Worm (Caenorhabditis elegans): ENCODE results near the gene egrh-2.

egrh-2 gene

ce11 chrIV:1015430-1015829 is 25.2 kb upstream of the egrh-2 start:
- TF ChIP-seq lin-26 (GFP tag; IDR thresholded peaks at IDR 0.05) = no peak

- peak; percentile 66 for TF ChIP-seq zfh-2 (GFP tag; conservative IDR thresholded peaks at IDR 0.05)
- no peak for TF ChIP-seq nhr-90 (tag; optimal IDR thresholded peaks at IDR 0.05)
- no peak for TF ChIP-seq madf-8 (GFP tag; conservative IDR thresholded peaks at IDR 0.05)
- no peak for TF ChIP-seq ztf-6 (GFP tag; IDR thresholded peaks at IDR 0.05)
- no peak for TF ChIP-seq mes-4 (tag; optimal IDR thresholded peaks at IDR 0.05)
- TF ChIP-seq egrh-3 (GFP tag; IDR thresholded peaks at IDR 0.05) = peak; percentile 40; the same call in 1 of the 2 replicates
Observed at ce11 chrIV:1013233-1013798, 23.1 kb upstream of the egrh-2 start.

- TF ChIP-seq nhr-179 (tag; optimal IDR thresholded peaks at IDR 0.05) (no peak), K11D2.4 (GFP tag; IDR thresholded peaks at IDR 0.05) (0 out of 2 replicates have a peak, but pooled peaks have one; percentile 49), nhr-80 (tag; optimal IDR thresholded peaks at IDR 0.05) (no peak), bed-2 (GFP tag; IDR thresholded peaks at IDR 0.05) (no peak), ztf-18 (tag; optimal IDR thresholded peaks at IDR 0.05) (no peak), F23B12.7 (tag; optimal IDR thresholded peaks at IDR 0.05; ENCODE audit: insufficient read depth) (peak; percentile 79), egl-44 (GFP tag; IDR thresholded peaks at IDR 0.05) (no peak), hrde-1 (tag; optimal IDR thresholded peaks at IDR 0.05; ENCODE audit: borderline replicate concordance) (peak; percentile 22), him-1 (tag; optimal IDR thresholded peaks at IDR 0.05) (no peak), let-607 (tag; optimal IDR thresholded peaks at IDR 0.05) (peak in 1 of 2 experiments; percentile 13), ceh-27 (GFP tag; optimal IDR thresholded peaks at IDR 0.05) (peak; percentile 36), Y53G8AR.9 (GFP tag; conservative IDR thresholded peaks at IDR 0.05) (no peak; the same call in 1 of the 2 replicates), let-526 (GFP tag; IDR thresholded peaks at IDR 0.05) (no peak), aptf-2 (GFP tag; conservative IDR thresholded peaks at IDR 0.05) (no peak), lir-1 (GFP tag; conservative IDR thresholded peaks at IDR 0.05) (peak; percentile 69; the same call in 1 of the 2 replicates), T07F8.4 (tag; optimal IDR thresholded peaks at IDR 0.05) (no peak), attf-6 (GFP tag; IDR thresholded peaks at IDR 0.05) (no peak), lin-54 (GFP tag; optimal IDR thresholded peaks at IDR 0.05) (peak; percentile 76), ceh-100 (GFP tag; IDR thresholded peaks at IDR 0.05) (peak; percentile 71), lin-40 (tag; optimal IDR thresholded peaks at IDR 0.05) (peak; percentile 77), madf-6 (GFP tag; IDR thresholded peaks at IDR 0.05) (peak; percentile 80), lsy-27 (tag; optimal IDR thresholded peaks at IDR 0.05; ENCODE audit: borderline replicate concordance, insufficient read depth) (no peak), ceh-40 (GFP tag; IDR thresholded peaks at IDR 0.05) (no peak), rpc-1 (optimal IDR thresholded peaks at IDR 0.05) (no peak), rpc-1 (tag; optimal IDR thresholded peaks at IDR 0.05) (no peak), F49E8.2 (tag; optimal IDR thresholded peaks at IDR 0.05; ENCODE audit: insufficient read depth) (peak; percentile 31), cebp-1 (GFP tag; IDR thresholded peaks at IDR 0.05) (peak; percentile 64; the same call in 1 of the 2 replicates), cebp-1 (tag; optimal IDR thresholded peaks at IDR 0.05) (peak; percentile 92), B0035.1 (tag; optimal IDR thresholded peaks at IDR 0.05) (no peak), nhr-90 (tag; optimal IDR thresholded peaks at IDR 0.05) (no peak), madf-10 (tag; optimal IDR thresholded peaks at IDR 0.05) (peak; percentile 83), cebp-2 (GFP tag; IDR thresholded peaks at IDR 0.05) (no peak), F52B5.7 (tag; optimal IDR thresholded peaks at IDR 0.05) (no peak), lag-1 (GFP tag; IDR thresholded peaks at IDR 0.05) (no peak), ztf-28 (GFP tag; IDR thresholded peaks at IDR 0.05) (peak; percentile 69; the same call in 1 of the 2 replicates), mxl-1 (tag; optimal IDR thresholded peaks at IDR 0.05) (no peak), dpff-1 (tag; optimal IDR thresholded peaks at IDR 0.05) (no peak), ztf-3 (GFP tag; optimal IDR thresholded peaks at IDR 0.05) (no peak), rcor-1 (GFP tag; IDR thresholded peaks at IDR 0.05) (0 out of 2 replicates have a peak, but pooled peaks have one; percentile 23)
Observed at ce11 chrIV:1012447-1012846, 22.2 kb upstream of the egrh-2 start, which contains the start of gene rbm-39. rbm-39 (plus strand) TSS chrIV:1012624.
